Worm (Caenorhabditis elegans) whole organism, young adult: ENCODE measurements around the gene Y47G7B.2.
A peak's percentile ranks its signal among the peaks of the same experiment; 100 is the strongest.

ENCODE experiments used
- B0019.2 ChIP-seq: fragments of 200-800 bp; sonication (Bioruptor generic); conservative IDR thresholded peaks from 2 replicates; pipeline ENCODE4 v1.3.6; 2022; ENCODE audit warnings: missing genetic modification reagents, missing genetic modification characterization, missing compliant biosample characterization
- B0035.1 ChIP-seq: sonication (generic microtip); optimal IDR thresholded peaks from 2 replicates; lab custom pipeline; 2016; ENCODE audit warnings: missing genetic modification characterization, mild to moderate bottlenecking, missing compliant biosample characterization, missing genotype, missing genetic modification reagents
- B0261.1 ChIP-seq: sonication (generic microtip); optimal IDR thresholded peaks from 2 replicates; lab custom pipeline; 2016; ENCODE audit warnings: mild to moderate bottlenecking, missing genetic modification characterization, moderate library complexity, missing compliant biosample characterization
- F10E7.11 ChIP-seq: sonication (generic microtip); optimal IDR thresholded peaks from 2 replicates; lab custom pipeline; 2017; ENCODE audit warnings: mild to moderate bottlenecking, missing genetic modification characterization, moderate library complexity, missing compliant biosample characterization
- F23B12.7 ChIP-seq: sonication (generic microtip); optimal IDR thresholded peaks from 2 replicates; lab custom pipeline; 2017; ENCODE audit warnings: missing genetic modification characterization, mild to moderate bottlenecking, missing compliant biosample characterization, antibody characterized with exemption, moderate library complexity; ENCODE audit not compliant: insufficient read depth
- F33H1.4 ChIP-seq: fragments of 200-800 bp; sonication (Bioruptor generic); IDR thresholded peaks from 2 replicates; pipeline ENCODE4 v1.3.6; 2022; ENCODE audit warnings: missing genetic modification reagents, missing genetic modification characterization, missing compliant biosample characterization
- F49E8.2 ChIP-seq: sonication (generic microtip); optimal IDR thresholded peaks from 3 replicates; lab custom pipeline; 2017; ENCODE audit warnings: missing genetic modification characterization, mild to moderate bottlenecking, missing compliant biosample characterization, antibody characterized with exemption, moderate library complexity; ENCODE audit not compliant: insufficient read depth
- Y79H2A.3 ChIP-seq: fragments of 200-800 bp; sonication (Bioruptor generic); conservative IDR thresholded peaks from 2 replicates; pipeline ENCODE4 v1.3.6; 2022; ENCODE audit warnings: missing genetic modification reagents, missing genetic modification characterization, missing compliant biosample characterization
- aptf-2 ChIP-seq: fragments of 200-800 bp; sonication (Bioruptor generic); conservative IDR thresholded peaks from 2 replicates; pipeline ENCODE4 v1.3.6; 2022; ENCODE audit warnings: missing genetic modification reagents, missing genetic modification characterization, missing compliant biosample characterization
- atf-7 ChIP-seq: sonication (generic microtip); optimal IDR thresholded peaks from 2 replicates; lab custom pipeline; 2017; ENCODE audit warnings: mild to moderate bottlenecking, missing genetic modification characterization, missing compliant biosample characterization
- bed-2 ChIP-seq: fragments of 200-800 bp; sonication (Bioruptor generic); IDR thresholded peaks from 2 replicates; pipeline ENCODE4 v1.3.6; 2022; ENCODE audit warnings: missing genetic modification reagents, missing genetic modification characterization, missing compliant biosample characterization
- cebp-1 ChIP-seq, 2 experiments: fragments of 200-800 bp in 1 of 2; sonication (Bioruptor generic) in 1 of 2; sonication (generic microtip) in 1 of 2; IDR thresholded peaks in 1 of 2; optimal IDR thresholded peaks in 1 of 2; 2 replicates each; pipeline versions ENCODE4 v1.3.6 to Lab custom; 2017 to 2022; ENCODE audit warnings: missing compliant biosample characterization in 2 of 2, missing genetic modification characterization in 2 of 2, mild to moderate bottlenecking in 1 of 2, missing genetic modification reagents in 1 of 2, moderate library complexity in 1 of 2
- cebp-2 ChIP-seq: fragments of 200-800 bp; sonication (Bioruptor generic); IDR thresholded peaks from 2 replicates; pipeline ENCODE4 v1.3.6; 2022; ENCODE audit warnings: missing genetic modification characterization, missing compliant biosample characterization
- ceh-27 ChIP-seq: fragments of 200-800 bp; sonication (Bioruptor generic); optimal IDR thresholded peaks from 2 replicates; lab custom pipeline; 2018; ENCODE audit warnings: mild to moderate bottlenecking, missing genetic modification characterization, moderate library complexity, missing compliant biosample characterization
- ceh-58 ChIP-seq: fragments of 200-800 bp; sonication (Bioruptor generic); IDR thresholded peaks from 2 replicates; pipeline ENCODE4 v1.3.6; 2022; ENCODE audit warnings: missing genetic modification characterization, missing compliant biosample characterization
- ceh-79 ChIP-seq: sonication (generic microtip); optimal IDR thresholded peaks from 2 replicates; lab custom pipeline; 2017; ENCODE audit warnings: mild to moderate bottlenecking, missing genetic modification characterization, missing compliant biosample characterization
- ceh-91 ChIP-seq: fragments of 200-800 bp; sonication (Bioruptor generic); IDR thresholded peaks from 2 replicates; pipeline ENCODE4 v1.3.6; 2022; ENCODE audit warnings: missing genetic modification reagents, missing genetic modification characterization, missing compliant biosample characterization
- chd-7 ChIP-seq: sonication (generic microtip); optimal IDR thresholded peaks from 2 replicates; lab custom pipeline; 2016; ENCODE audit warnings: mild to moderate bottlenecking, missing genetic modification characterization, moderate library complexity, missing compliant biosample characterization
- dpff-1 ChIP-seq: sonication (generic microtip); optimal IDR thresholded peaks from 2 replicates; lab custom pipeline; 2017; ENCODE audit warnings: mild to moderate bottlenecking, missing genetic modification characterization, missing compliant biosample characterization
- egl-18 ChIP-seq: fragments of 200-800 bp; sonication (Bioruptor generic); IDR thresholded peaks from 2 replicates; pipeline ENCODE4 v1.3.6; 2022; ENCODE audit warnings: missing genetic modification reagents, missing genetic modification characterization, missing compliant biosample characterization
- ekl-4 ChIP-seq: fragments of 200-800 bp; sonication (Bioruptor generic); IDR thresholded peaks from 2 replicates; pipeline ENCODE4 v1.3.6; 2022; ENCODE audit warnings: missing genetic modification reagents, missing genetic modification characterization, missing compliant biosample characterization
- hmg-1.2 ChIP-seq: fragments of 200-800 bp; sonication (Bioruptor generic); IDR thresholded peaks from 2 replicates; pipeline ENCODE4 v1.3.6; 2022; ENCODE audit warnings: missing genetic modification reagents, missing genetic modification characterization, missing compliant biosample characterization
- lag-1 ChIP-seq: fragments of 200-800 bp; sonication (Bioruptor generic); IDR thresholded peaks from 2 replicates; pipeline ENCODE4 v1.3.6; 2022; ENCODE audit warnings: missing genetic modification reagents, missing genetic modification characterization, missing compliant biosample characterization
- lir-1 ChIP-seq: fragments of 200-800 bp; sonication (Bioruptor generic); conservative IDR thresholded peaks from 2 replicates; pipeline ENCODE4 v1.3.6; 2022; ENCODE audit warnings: missing genetic modification reagents, missing genetic modification characterization, missing compliant biosample characterization
- madf-3 ChIP-seq: fragments of 200-800 bp; sonication (Bioruptor generic); IDR thresholded peaks from 2 replicates; pipeline ENCODE4 v1.3.6; 2022; ENCODE audit warnings: missing genetic modification reagents, missing genetic modification characterization, missing compliant biosample characterization
- nhr-120 ChIP-seq: fragments of 200-800 bp; sonication (Bioruptor generic); IDR thresholded peaks from 2 replicates; pipeline ENCODE4 v1.3.6; 2022; ENCODE audit warnings: missing genetic modification characterization, missing compliant biosample characterization
- nhr-179 ChIP-seq: sonication (generic microtip); optimal IDR thresholded peaks from 2 replicates; lab custom pipeline; 2016; ENCODE audit warnings: mild to moderate bottlenecking, missing genetic modification characterization, missing compliant biosample characterization
- pbrm-1 ChIP-seq: fragments of 200-800 bp; sonication (Bioruptor generic); IDR thresholded peaks from 2 replicates; pipeline ENCODE4 v1.3.6; 2022; ENCODE audit warnings: missing genetic modification reagents, missing genetic modification characterization, missing compliant biosample characterization
- repo-1 ChIP-seq: sonication (generic microtip); optimal IDR thresholded peaks from 2 replicates; lab custom pipeline; 2017; ENCODE audit warnings: mild to moderate bottlenecking, missing genetic modification characterization, missing compliant biosample characterization
- sdz-38 ChIP-seq: sonication (generic microtip); optimal IDR thresholded peaks from 2 replicates; lab custom pipeline; 2016; ENCODE audit warnings: missing genotype, missing genetic modification characterization, missing compliant biosample characterization
- somi-1 ChIP-seq: fragments of 200-800 bp; sonication (Bioruptor generic); optimal IDR thresholded peaks from 2 replicates; lab custom pipeline; 2018; ENCODE audit warnings: mild to moderate bottlenecking, missing genetic modification characterization, missing compliant biosample characterization
- tlf-1 ChIP-seq: fragments of 200-800 bp; sonication (Bioruptor generic); optimal IDR thresholded peaks from 2 replicates; lab custom pipeline; 2018; ENCODE audit warnings: mild to moderate bottlenecking, missing genetic modification characterization, missing compliant biosample characterization
- unc-62 ChIP-seq: fragments of 150-350 bp; optimal IDR thresholded peaks from 2 replicates; lab custom pipeline; 2014; ENCODE audit warnings: missing biosample characterization, missing genetic modification reagents, missing genetic modification characterization
- zfh-2 ChIP-seq: fragments of 200-800 bp; sonication (Bioruptor generic); conservative IDR thresholded peaks from 2 replicates; pipeline ENCODE4 v1.3.6; 2022; ENCODE audit warnings: missing genetic modification reagents, missing genetic modification characterization, missing compliant biosample characterization
- zim-3 ChIP-seq: sonication (generic microtip); optimal IDR thresholded peaks from 2 replicates; lab custom pipeline; 2017; ENCODE audit warnings: mild to moderate bottlenecking, missing genetic modification characterization, moderate library complexity, missing compliant biosample characterization
- ztf-28 ChIP-seq: fragments of 200-800 bp; sonication (Bioruptor generic); IDR thresholded peaks from 2 replicates; pipeline ENCODE4 v1.3.6; 2022; ENCODE audit warnings: missing genetic modification reagents, missing genetic modification characterization, missing compliant biosample characterization
- ztf-3 ChIP-seq: fragments of 200-800 bp; sonication (Bioruptor generic); optimal IDR thresholded peaks from 2 replicates; lab custom pipeline; 2018; ENCODE audit warnings: mild to moderate bottlenecking, missing genetic modification characterization, missing compliant biosample characterization

Gene Y47G7B.2

ce11 chrII:2735644-2736043 is 27.8 kb upstream of the Y47G7B.2 start (continued):
- no peak for TF ChIP-seq nhr-179
- no peak for TF ChIP-seq unc-62 (GFP tag; lab: Kevin White, UChicago)
- no peak for TF ChIP-seq ceh-91 (GFP tag; lab: Robert Waterston, UW)
- TF ChIP-seq ztf-3: no peak
- no peak for TF ChIP-seq ceh-58 (GFP tag; lab: Robert Waterston, UW)
- TF ChIP-seq ztf-28 (GFP tag; lab: Robert Waterston, UW): no peak
- TF ChIP-seq ceh-79: no peak
- no peak for TF ChIP-seq bed-2 (GFP tag; lab: Robert Waterston, UW)
- no peak for TF ChIP-seq zim-3 (tag; lab: Kevin White, UChicago)
- TF ChIP-seq sdz-38 (tag; lab: Kevin White, UChicago): no peak
- no peak for TF ChIP-seq egl-18 (GFP tag; lab: Robert Waterston, UW)

DNA sequence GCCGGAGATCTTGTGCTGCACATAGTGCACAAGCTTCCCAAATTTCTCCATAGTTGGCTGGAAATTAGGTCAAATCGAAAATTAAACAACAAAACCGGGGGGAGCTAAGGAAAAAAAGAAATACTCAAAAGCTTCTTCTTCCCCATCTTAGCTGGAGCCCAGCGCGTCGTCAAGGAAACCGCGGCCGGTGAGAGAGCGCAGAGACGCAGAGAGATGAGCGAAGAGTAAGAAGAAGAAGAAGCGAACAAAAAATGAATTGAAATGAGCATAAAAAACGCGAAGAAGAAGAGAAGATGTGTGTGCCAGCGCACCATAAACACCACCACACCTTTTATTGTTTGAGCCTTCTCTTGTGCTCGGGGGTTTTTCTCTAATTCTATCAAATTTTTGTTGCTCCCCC is 27.4 kb upstream of the Y47G7B.2 start, which contains the start of gene wdr-31:
wdr-31 (minus strand) TSS at position 101 of the 400 bp plus-strand sequence.
- TF ChIP-seq B0261.1 (tag; lab: Kevin White, UChicago): no peak
- TF ChIP-seq Y79H2A.3 (GFP tag; lab: Robert Waterston, UW): no peak
- no peak for TF ChIP-seq repo-1 (tag; lab: Kevin White, UChicago)
- TF ChIP-seq pbrm-1: no peak
- TF ChIP-seq B0019.2 (GFP tag; lab: Robert Waterston, UW): no peak
- no peak for TF ChIP-seq F49E8.2 (tag; lab: Kevin White, UChicago)
- no peak for TF ChIP-seq ceh-79
- TF ChIP-seq B0035.1 (tag; lab: Kevin White, UChicago): no peak
- no peak for TF ChIP-seq lag-1 (GFP tag; lab: Robert Waterston, UW)
- no peak for TF ChIP-seq cebp-1 (GFP tag; IDR thresholded peaks at IDR 0.05; lab: Robert Waterston, UW)
- TF ChIP-seq cebp-1 (tag; optimal IDR thresholded peaks at IDR 0.05; lab: Kevin White, UChicago): no peak
- TF ChIP-seq nhr-120 (GFP tag; lab: Robert Waterston, UW): no peak

DNA sequence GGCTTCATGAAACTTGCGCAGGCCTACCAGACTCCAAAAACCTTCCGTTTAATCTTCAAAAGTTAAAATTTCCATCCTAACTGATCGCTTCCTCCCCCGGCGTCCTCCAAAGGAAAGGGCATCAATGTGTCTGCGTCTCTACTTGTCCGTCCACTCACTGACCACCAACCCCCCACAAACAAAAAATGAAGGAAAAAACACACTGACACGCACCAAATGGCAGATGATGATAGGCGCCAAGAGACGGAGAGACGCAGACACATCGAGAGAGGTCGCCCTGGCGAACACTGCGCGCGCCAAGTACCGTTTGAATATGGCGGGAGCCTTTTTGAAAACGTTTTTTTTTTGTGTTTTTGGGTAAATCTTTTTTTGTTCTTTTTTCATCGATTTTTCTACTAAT is 26.9 kb upstream of the Y47G7B.2 start:
- TF ChIP-seq chd-7 (no peak), aptf-2 (no peak), cebp-2 (GFP tag; lab: Robert Waterston, UW) (0 out of 2 replicates have a peak, but pooled peaks have one; percentile 12), atf-7 (tag; lab: Kevin White, UChicago) (no peak), ekl-4 (GFP tag; lab: Robert Waterston, UW) (no peak), F23B12.7 (tag; lab: Kevin White, UChicago) (no peak), zfh-2 (GFP tag; lab: Robert Waterston, UW) (peak; percentile 39; the same call in 1 of the 2 replicates), madf-3 (GFP tag; lab: Robert Waterston, UW) (0 out of 2 replicates have a peak, but pooled peaks have one; percentile 23), dpff-1 (no peak), cebp-1 (GFP tag; IDR thresholded peaks at IDR 0.05; lab: Robert Waterston, UW) (no peak), cebp-1 (tag; optimal IDR thresholded peaks at IDR 0.05; lab: Kevin White, UChicago) (peak; percentile 10), hmg-1.2 (GFP tag; lab: Robert Waterston, UW) (peak; percentile 61; the same call in 1 of the 2 replicates)

ce11 chrII:2734266-2734665 is 26.5 kb upstream of the Y47G7B.2 start:
- TF ChIP-seq F33H1.4 (no peak), lag-1 (GFP tag; lab: Robert Waterston, UW) (no peak), zim-3 (tag; lab: Kevin White, UChicago) (no peak), lir-1 (GFP tag; lab: Robert Waterston, UW) (no peak), tlf-1 (GFP tag; lab: Kevin White, UChicago) (no peak), ceh-27 (GFP tag; lab: Kevin White, UChicago) (no peak), F10E7.11 (tag; lab: Kevin White, UChicago) (no peak), somi-1 (GFP tag; lab: Kevin White, UChicago) (no peak), zfh-2 (GFP tag; lab: Robert Waterston, UW) (no peak), bed-2 (GFP tag; lab: Robert Waterston, UW) (no peak)
